Worm (Caenorhabditis elegans): Measurements from ENCODE around the gene his-35.

The his-35 gene

ce11 chrV:9546860-9547269, 1.8 kb upstream of the his-35 start, which contains the start of gene his-37 (continued):
- TF ChIP-seq K09A11.1 (tag; optimal IDR thresholded peaks at IDR 0.05; ENCODE audit: insufficient read depth) = no peak
- TF ChIP-seq ets-4 (tag; optimal IDR thresholded peaks at IDR 0.05) = peak; percentile 86
- TF ChIP-seq hlh-30 (tag; optimal IDR thresholded peaks at IDR 0.05; ENCODE audit: insufficient read depth) = peak; percentile 64
- no peak for TF ChIP-seq lim-6 (tag; optimal IDR thresholded peaks at IDR 0.05)
- peak; percentile 71 for TF ChIP-seq ceh-14 (tag; optimal IDR thresholded peaks at IDR 0.05)
- TF ChIP-seq unc-42 (tag; optimal IDR thresholded peaks at IDR 0.05) = peak; percentile 86
- no peak for TF ChIP-seq ama-1 (optimal IDR thresholded peaks at IDR 0.05)
- TF ChIP-seq ceh-48 (tag; optimal IDR thresholded peaks at IDR 0.05) = peak; percentile 43
- peak; percentile 85 for TF ChIP-seq ref-2 (tag; optimal IDR thresholded peaks at IDR 0.05)
- peak; percentile 11 for TF ChIP-seq dmd-4 (tag; optimal IDR thresholded peaks at IDR 0.05; ENCODE audit: borderline replicate concordance)
- peak; percentile 60 for TF ChIP-seq unc-86 (tag; optimal IDR thresholded peaks at IDR 0.05)
- no peak for TF ChIP-seq nhr-232 (tag; optimal IDR thresholded peaks at IDR 0.05)
- TF ChIP-seq tbx-2 (tag; optimal IDR thresholded peaks at IDR 0.05) = peak; percentile 92
- no peak for TF ChIP-seq F13H6.1 (tag; optimal IDR thresholded peaks at IDR 0.05)
- TF ChIP-seq npax-4 (tag; optimal IDR thresholded peaks at IDR 0.05) = no peak
- TF ChIP-seq K02D7.2 (tag; optimal IDR thresholded peaks at IDR 0.05) = no peak
- no peak for TF ChIP-seq ceh-19 (GFP tag; optimal IDR thresholded peaks at IDR 0.05)
- TF ChIP-seq sox-2 (GFP tag; IDR thresholded peaks at IDR 0.05) = no peak
- TF ChIP-seq pat-9 (tag; optimal IDR thresholded peaks at IDR 0.05) = no peak
- peak; percentile 67 for TF ChIP-seq ceh-34 (tag; optimal IDR thresholded peaks at IDR 0.05)
- TF ChIP-seq T23F11.4 (GFP tag; optimal IDR thresholded peaks at IDR 0.05) = peak; percentile 38
- peak; percentile 41 for TF ChIP-seq hlh-8 (tag; optimal IDR thresholded peaks at IDR 0.05)
- TF ChIP-seq sox-4 (tag; optimal IDR thresholded peaks at IDR 0.05) = no peak
- peak; percentile 16 for TF ChIP-seq gmeb-2 (tag; optimal IDR thresholded peaks at IDR 0.05)
- TF ChIP-seq fkh-6 (tag; optimal IDR thresholded peaks at IDR 0.05) = no peak
- TF ChIP-seq syd-9 (tag; optimal IDR thresholded peaks at IDR 0.05) = peak; percentile 57
- peak; percentile 44 for TF ChIP-seq C08G9.2 (tag; optimal IDR thresholded peaks at IDR 0.05)
- peak; percentile 74 for TF ChIP-seq madf-2 (tag; optimal IDR thresholded peaks at IDR 0.05)
- TF ChIP-seq ceh-30 (tag; optimal IDR thresholded peaks at IDR 0.05) = peak; percentile 45
- TF ChIP-seq ceh-6 (GFP tag; optimal IDR thresholded peaks at IDR 0.05) = no peak
- TF ChIP-seq nhr-11 (tag; optimal IDR thresholded peaks at IDR 0.05) = peak; percentile 85
- TF ChIP-seq unc-55 (GFP tag; optimal IDR thresholded peaks at IDR 0.05) = peak; percentile 92
- no peak for TF ChIP-seq ceh-9 (tag; optimal IDR thresholded peaks at IDR 0.05)
- no peak for TF ChIP-seq fax-1 (tag; optimal IDR thresholded peaks at IDR 0.05)
- no peak for TF ChIP-seq ceh-22 (tag; optimal IDR thresholded peaks at IDR 0.05)
- no peak for TF ChIP-seq C38D4.7 (GFP tag; optimal IDR thresholded peaks at IDR 0.05)
- peak; percentile 93 for TF ChIP-seq rnt-1 (tag; optimal IDR thresholded peaks at IDR 0.05)
- no peak for TF ChIP-seq elt-4 (tag; optimal IDR thresholded peaks at IDR 0.05)
- no peak for TF ChIP-seq pag-3 (tag; optimal IDR thresholded peaks at IDR 0.05; ENCODE audit: borderline replicate concordance)
- no peak for TF ChIP-seq unc-3 (GFP tag; conservative IDR thresholded peaks at IDR 0.05)
- peak; percentile 65 for TF ChIP-seq unc-3 (tag; optimal IDR thresholded peaks at IDR 0.05)
- no peak for TF ChIP-seq sdc-2 (tag; optimal IDR thresholded peaks at IDR 0.05)
- no peak for TF ChIP-seq lin-11 (tag; optimal IDR thresholded peaks at IDR 0.05)
- TF ChIP-seq ttx-3 (tag; optimal IDR thresholded peaks at IDR 0.05) = peak; percentile 38
- no peak for TF ChIP-seq hlh-13 (GFP tag; optimal IDR thresholded peaks at IDR 0.05)
